Fruit fly (Drosophila melanogaster): ENCODE measurements around the gene Peritrophin-15b.
A peak's percentile ranks its signal among the peaks of the same experiment; 100 is the strongest.

Peritrophin-15b gene

dm6 chr2L:8403286-8404270, 8.8 kb upstream of the Peritrophin-15b start, which contains the start of gene emb (continued):
- TF ChIP-seq CG8089 (GFP tag; optimal IDR thresholded peaks at IDR 0.05) (peak; percentile 43), eyg (GFP tag; optimal IDR thresholded peaks at IDR 0.05) (peak; percentile 29), CrebB (tag; optimal IDR thresholded peaks at IDR 0.05) (peak; percentile 33), CG12659 (GFP tag; optimal IDR thresholded peaks at IDR 0.05) (peak; percentile 93), jumu (GFP tag; optimal IDR thresholded peaks at IDR 0.05) (peak; percentile 58), Trl (optimal IDR thresholded peaks at IDR 0.05) (no peak), Trl (GFP tag; optimal IDR thresholded peaks at IDR 0.05) (peak; percentile 50), sim (GFP tag; IDR thresholded peaks at IDR 0.05) (no peak), NFAT (GFP tag; IDR thresholded peaks at IDR 0.05) (peak; percentile 58), CG17328 (GFP tag; IDR thresholded peaks at IDR 0.05) (0 out of 2 replicates have a peak, but pooled peaks have one; percentile 24), Eip74EF (GFP tag; optimal IDR thresholded peaks at IDR 0.05) (no peak), inv (GFP tag; IDR thresholded peaks at IDR 0.05; ENCODE audit: partially characterized antibody) (peak; percentile 90), cg (GFP tag; optimal IDR thresholded peaks at IDR 0.05) (peak; percentile 99), btn (GFP tag; optimal IDR thresholded peaks at IDR 0.05) (no peak), prd (optimal IDR thresholded peaks at IDR 0.05) (no peak), prd (GFP tag; IDR thresholded peaks at IDR 0.05) (peak; percentile 31; the same call in 1 of the 3 replicates), CG42726 (GFP tag; IDR thresholded peaks at IDR 0.05; ENCODE audit: partially characterized antibody) (peak; percentile 88), CG13424 (tag; optimal IDR thresholded peaks at IDR 0.05) (peak; percentile 26), CG12769 (tag; optimal IDR thresholded peaks at IDR 0.05) (no peak), Taf1 (GFP tag; IDR thresholded peaks at IDR 0.05) (0 out of 2 replicates have a peak, but pooled peaks have one; percentile 24), Dad (GFP tag; optimal IDR thresholded peaks at IDR 0.05) (peak; percentile 52), CG4820 (GFP tag; optimal IDR thresholded peaks at IDR 0.05) (peak; percentile 48), ci (GFP tag; IDR thresholded peaks at IDR 0.05) (0 out of 3 replicates have a peak, but pooled peaks have one; percentile 15), gce (GFP tag; IDR thresholded peaks at IDR 0.05) (no peak), ken (GFP tag; IDR thresholded peaks at IDR 0.05) (no peak), CG11085 (GFP tag; IDR thresholded peaks at IDR 0.05) (no peak), CG3163 (GFP tag; optimal IDR thresholded peaks at IDR 0.05) (peak; percentile 24), CG10979 (tag; optimal IDR thresholded peaks at IDR 0.05) (peak; percentile 11), Scr (GFP tag; IDR thresholded peaks at IDR 0.05; ENCODE audit: partially characterized antibody) (peak; percentile 94), Dll (GFP tag; IDR thresholded peaks at IDR 0.05; ENCODE audit: partially characterized antibody) (peak; percentile 94), Mrtf (GFP tag; IDR thresholded peaks at IDR 0.05) (no peak), al (GFP tag; IDR thresholded peaks at IDR 0.05) (peak; percentile 37; the same call in 1 of the 2 replicates), Six4 (GFP tag; optimal IDR thresholded peaks at IDR 0.05) (peak; percentile 46), fd102C (GFP tag; optimal IDR thresholded peaks at IDR 0.05) (no peak), Meics (GFP tag; optimal IDR thresholded peaks at IDR 0.05) (peak; percentile 45), ftz-f1 (GFP tag; optimal IDR thresholded peaks at IDR 0.05) (peak; percentile 19), trh (GFP tag; optimal IDR thresholded peaks at IDR 0.05) (no peak), Dbx (GFP tag; IDR thresholded peaks at IDR 0.05) (0 out of 3 replicates have a peak, but pooled peaks have one; percentile 57), CG18476 (GFP tag; optimal IDR thresholded peaks at IDR 0.05) (peak; percentile 41), caup (GFP tag; optimal IDR thresholded peaks at IDR 0.05; ENCODE audit: severe bottlenecking) (peak; percentile 36), Lhr (GFP tag; optimal IDR thresholded peaks at IDR 0.05) (peak; percentile 93), dm (GFP tag; optimal IDR thresholded peaks at IDR 0.05) (peak; percentile 83), otp (GFP tag; IDR thresholded peaks at IDR 0.05) (0 out of 3 replicates have a peak, but pooled peaks have one; percentile 9), Max (GFP tag; optimal IDR thresholded peaks at IDR 0.05) (peak; percentile 49), CG14050 (GFP tag; IDR thresholded peaks at IDR 0.05) (no peak), Adf1 (GFP tag; IDR thresholded peaks at IDR 0.05) (peak; percentile 42; the same call in 1 of the 2 replicates), CG4360 (GFP tag; IDR thresholded peaks at IDR 0.05) (no peak), Hmr (GFP tag; optimal IDR thresholded peaks at IDR 0.05) (peak; percentile 80)
